Worm (Caenorhabditis elegans): ENCODE results near the gene C30B5.17.

ce11 chrII:6207252-6207651, 4.4 kb upstream of the C30B5.17 start:
- TF ChIP-seq aha-1 (tag; optimal IDR thresholded peaks at IDR 0.05) (no peak), mef-2 (tag; optimal IDR thresholded peaks at IDR 0.05) (no peak)
